Fruit fly (Drosophila melanogaster) whole organism, embryonic: Measurements from ENCODE around the gene CG7789.

Source experiments
- CG3163 ChIP-seq: fragments of 200-800 bp; sonication (Bioruptor generic); optimal IDR thresholded peaks from 3 replicates; lab custom pipeline; 2016; ENCODE audit warnings: missing biosample characterization, missing genetic modification characterization
- D ChIP-seq, 2 experiments: fragments of 200-800 bp in 1 of 2; fragments of >200 bp in 1 of 2; sonication (Bioruptor generic) in 1 of 2; optimal IDR thresholded peaks; 2 replicates in 1 of 2; 3 replicates in 1 of 2; lab custom pipeline; 2017; ENCODE audit warnings: mild to moderate bottlenecking in 1 of 2, missing biosample characterization in 1 of 2, missing genetic modification characterization in 1 of 2, missing genetic modification reagents in 1 of 2
- Fer1 ChIP-seq: fragments of 200-800 bp; sonication (Bioruptor generic); optimal IDR thresholded peaks from 2 replicates; lab custom pipeline; 2017; ENCODE audit warnings: missing biosample characterization, mild to moderate bottlenecking, missing genetic modification characterization
- HHEX ChIP-seq: fragments of 200-800 bp; sonication (Bioruptor generic); optimal IDR thresholded peaks from 3 replicates; lab custom pipeline; 2017; ENCODE audit warnings: missing biosample characterization, mild to moderate bottlenecking, missing genetic modification characterization, missing genetic modification reagents
- Hr78 ChIP-seq, 2 experiments: fragments of 200-800 bp in 1 of 2; fragments of >200 bp in 1 of 2; sonication (Bioruptor generic) in 1 of 2; optimal IDR thresholded peaks; 2 replicates each; lab custom pipeline; 2017 to 2019; ENCODE audit warnings: missing biosample characterization in 2 of 2, missing genetic modification characterization in 2 of 2, mild to moderate bottlenecking in 1 of 2, moderate library complexity in 1 of 2
- Meics ChIP-seq: fragments of 200-800 bp; sonication (Bioruptor generic); optimal IDR thresholded peaks from 2 replicates; lab custom pipeline; 2017; ENCODE audit warnings: missing biosample characterization, mild to moderate bottlenecking, missing genetic modification characterization
- al ChIP-seq: fragments of 200-800 bp; sonication (Bioruptor generic); IDR thresholded peaks from 2 replicates; pipeline ENCODE4 v1.3.6; 2022; ENCODE audit warnings: missing biosample characterization, missing genetic modification characterization
- ap ChIP-seq: fragments of 200-800 bp; sonication (Bioruptor generic); IDR thresholded peaks from 2 replicates; pipeline ENCODE4 v1.3.6; 2022; ENCODE audit warnings: missing biosample characterization, missing genetic modification characterization
- croc ChIP-seq: fragments of 200-800 bp; sonication (Bioruptor generic); conservative IDR thresholded peaks from 3 replicates; pipeline ENCODE4 v1.3.6; 2022; ENCODE audit warnings: missing biosample characterization, missing genetic modification characterization
- pfk ChIP-seq: fragments of 200-800 bp; sonication (Bioruptor generic); optimal IDR thresholded peaks from 2 replicates; lab custom pipeline; 2018; ENCODE audit warnings: missing biosample characterization, mild to moderate bottlenecking, missing genetic modification characterization, moderate library complexity
- phol ChIP-seq: fragments of 200-800 bp; sonication (Bioruptor generic); optimal IDR thresholded peaks from 3 replicates; lab custom pipeline; 2018; ENCODE audit warnings: missing biosample characterization, mild to moderate bottlenecking, missing genetic modification characterization, moderate library complexity

DNA sequence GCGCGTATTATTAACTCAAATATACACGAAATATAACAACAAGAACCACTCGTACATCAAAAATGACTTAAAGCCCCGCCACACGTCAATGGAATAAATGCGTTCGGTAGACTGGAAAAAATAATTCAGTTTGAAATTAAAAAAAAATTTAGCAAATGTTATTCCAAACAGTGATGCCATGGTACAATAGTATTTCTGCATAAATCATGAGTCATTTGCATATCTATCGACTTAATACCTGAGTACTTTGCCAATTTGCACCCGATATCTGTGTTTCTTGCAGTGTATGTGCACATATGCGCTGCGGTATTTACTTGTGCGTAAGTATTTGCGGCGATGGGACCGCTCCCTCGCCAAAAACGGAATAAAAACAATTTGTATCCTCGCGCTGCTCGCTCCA, 39.8 kb upstream of the CG7789 start:
- TF ChIP-seq croc (GFP tag; lab: Robert Waterston, UW) (no peak), D (optimal IDR thresholded peaks at IDR 0.05; lab: Kevin White, UChicago) (no peak), D (GFP tag; optimal IDR thresholded peaks at IDR 0.05; lab: Kevin White, UChicago) (no peak), al (GFP tag; lab: Robert Waterston, UW) (peak; percentile 16; the same call in 1 of the 2 replicates), CG3163 (GFP tag; lab: Kevin White, UChicago) (no peak), HHEX (GFP tag; lab: Kevin White, UChicago) (no peak), Meics (GFP tag; lab: Kevin White, UChicago) (no peak), ap (GFP tag; lab: Robert Waterston, UW) (no peak; the same call in 1 of the 2 replicates), pfk (GFP tag; lab: Kevin White, UChicago) (no peak), phol (tag; lab: Kevin White, UChicago) (peak; percentile 45), Hr78 (GFP tag; optimal IDR thresholded peaks at IDR 0.05; lab: Kevin White, UChicago) (no peak), Fer1 (GFP tag; lab: Kevin White, UChicago) (no peak)
